Fruit fly (Drosophila melanogaster) S2 (cell line): ENCODE measurements around the gene CG9886.

ENCODE experiments used
- CG8478 ChIP-seq: fragments of >200 bp; optimal IDR thresholded peaks from 2 replicates; lab custom pipeline; 2018
- CTCF ChIP-seq, 2 experiments: fragments of >200 bp; optimal IDR thresholded peaks; 2 replicates each; lab custom pipeline; 2018

dm6 chr2L:2473842-2474386 is 53.3 kb downstream of the CG9886 start:
- TF ChIP-seq CG8478 (lab: Kevin White, UChicago) (no peak), CTCF (optimal IDR thresholded peaks at IDR 0.05; lab: Kevin White, UChicago) (no peak)
